Fruit fly (Drosophila melanogaster) whole organism, embryonic: ENCODE results near the gene zld.
A peak's percentile ranks its signal among the peaks of the same experiment; 100 is the strongest.

Experiments used
- BEAF-32 ChIP-seq: fragments of 200-800 bp; sonication (Bioruptor generic); optimal IDR thresholded peaks from 3 replicates; lab custom pipeline; 2017; ENCODE audit warnings: missing biosample characterization, missing genetic modification characterization, mild to moderate bottlenecking, moderate library complexity, missing genetic modification reagents
- CG10321 ChIP-seq: fragments of 200-800 bp; sonication (Bioruptor generic); IDR thresholded peaks from 2 replicates; pipeline ENCODE4 v1.3.6; 2022; ENCODE audit warnings: missing biosample characterization, missing genetic modification characterization
- CG10979 ChIP-seq: fragments of 200-800 bp; sonication (Bioruptor generic); optimal IDR thresholded peaks from 2 replicates; lab custom pipeline; 2018; ENCODE audit warnings: missing biosample characterization, mild to moderate bottlenecking, missing genetic modification characterization, moderate library complexity
- CG11456 ChIP-seq: fragments of 200-800 bp; sonication (Bioruptor generic); IDR thresholded peaks from 3 replicates; pipeline ENCODE4 v1.3.6; 2022; ENCODE audit warnings: missing biosample characterization, missing genetic modification characterization
- CG11723 ChIP-seq: fragments of 200-800 bp; sonication (Bioruptor generic); optimal IDR thresholded peaks from 2 replicates; lab custom pipeline; 2017; ENCODE audit warnings: missing biosample characterization, mild to moderate bottlenecking, missing genetic modification characterization
- CG12219 ChIP-seq: fragments of 200-800 bp; sonication (Bioruptor generic); optimal IDR thresholded peaks from 3 replicates; lab custom pipeline; 2018; ENCODE audit warnings: missing biosample characterization, mild to moderate bottlenecking, missing genetic modification characterization
- CG18262 ChIP-seq: fragments of 200-800 bp; optimal IDR thresholded peaks from 3 replicates; lab custom pipeline; 2019; ENCODE audit warnings: missing biosample characterization, mild to moderate bottlenecking, missing genetic modification characterization, moderate library complexity
- CG2116 ChIP-seq: fragments of 200-800 bp; sonication (Bioruptor generic); optimal IDR thresholded peaks from 3 replicates; lab custom pipeline; 2018; ENCODE audit warnings: missing biosample characterization, mild to moderate bottlenecking, missing genetic modification characterization
- CG2202 ChIP-seq: fragments of 200-800 bp; sonication (Bioruptor generic); optimal IDR thresholded peaks from 2 replicates; lab custom pipeline; 2018; ENCODE audit warnings: missing biosample characterization, mild to moderate bottlenecking, missing genetic modification characterization
- CG4617 ChIP-seq: fragments of 200-800 bp; sonication (Bioruptor generic); optimal IDR thresholded peaks from 3 replicates; lab custom pipeline; 2016; ENCODE audit warnings: missing biosample characterization, missing genetic modification characterization, borderline replicate concordance
- CG4820 ChIP-seq: fragments of 200-800 bp; sonication (Bioruptor generic); optimal IDR thresholded peaks from 3 replicates; lab custom pipeline; 2016; ENCODE audit warnings: missing biosample characterization, missing genetic modification characterization
- CG6175 ChIP-seq: fragments of 200-800 bp; sonication (Bioruptor generic); IDR thresholded peaks from 3 replicates; pipeline ENCODE4 v1.3.6; 2022; ENCODE audit warnings: missing biosample characterization, missing genetic modification characterization
- CG7745 ChIP-seq: fragments of 200-800 bp; sonication (Bioruptor generic); optimal IDR thresholded peaks from 2 replicates; lab custom pipeline; 2018; ENCODE audit warnings: missing biosample characterization, mild to moderate bottlenecking, missing genetic modification characterization, moderate library complexity
- CG9817 ChIP-seq: fragments of 200-800 bp; sonication (Bioruptor generic); optimal IDR thresholded peaks from 2 replicates; lab custom pipeline; 2018; ENCODE audit warnings: missing biosample characterization, mild to moderate bottlenecking, missing genetic modification characterization, moderate library complexity
- CTCF ChIP-seq: fragments of 200-800 bp; sonication (Bioruptor generic); optimal IDR thresholded peaks from 2 replicates; lab custom pipeline; 2017; ENCODE audit warnings: missing biosample characterization, mild to moderate bottlenecking, missing genetic modification characterization, moderate library complexity
- E2f2 ChIP-seq: fragments of 200-800 bp; sonication (Bioruptor generic); IDR thresholded peaks from 2 replicates; pipeline ENCODE4 v1.3.6; 2022; ENCODE audit warnings: missing biosample characterization, missing genetic modification characterization
- Hr39 ChIP-seq: fragments of >200 bp; optimal IDR thresholded peaks from 2 replicates; lab custom pipeline; 2017
- Hr51 ChIP-seq, 2 experiments: fragments of 200-800 bp; sonication (Bioruptor generic); optimal IDR thresholded peaks; 2 replicates in 1 of 2; 3 replicates in 1 of 2; lab custom pipeline; 2016 to 2018; ENCODE audit warnings: missing biosample characterization in 2 of 2, missing genetic modification characterization in 2 of 2, mild to moderate bottlenecking in 1 of 2, moderate library complexity in 1 of 2
- NFAT ChIP-seq: fragments of 200-800 bp; sonication (Bioruptor generic); IDR thresholded peaks from 2 replicates; pipeline ENCODE4 v1.3.6; 2022; ENCODE audit warnings: missing biosample characterization, missing genetic modification characterization
- Sin3A ChIP-seq: fragments of >200 bp; optimal IDR thresholded peaks from 2 replicates; lab custom pipeline; 2018
- Sry-β ChIP-seq: fragments of 200-800 bp; sonication (Bioruptor generic); optimal IDR thresholded peaks from 2 replicates; lab custom pipeline; 2018; ENCODE audit warnings: missing biosample characterization, mild to moderate bottlenecking, missing genetic modification characterization, moderate library complexity
- Vsx1 ChIP-seq: fragments of 200-800 bp; sonication (Bioruptor generic); optimal IDR thresholded peaks from 2 replicates; lab custom pipeline; 2017; ENCODE audit warnings: missing biosample characterization, mild to moderate bottlenecking, missing genetic modification characterization, missing genetic modification reagents
- ac ChIP-seq: fragments of 200-800 bp; sonication (Bioruptor generic); optimal IDR thresholded peaks from 3 replicates; lab custom pipeline; 2017; ENCODE audit warnings: missing biosample characterization, mild to moderate bottlenecking, missing genetic modification characterization
- bcd ChIP-seq: fragments of 200-800 bp; sonication (Bioruptor generic); optimal IDR thresholded peaks from 2 replicates; lab custom pipeline; 2017; ENCODE audit warnings: missing biosample characterization, mild to moderate bottlenecking, missing genetic modification characterization
- bowl ChIP-seq: fragments of 200-800 bp; sonication (Bioruptor generic); IDR thresholded peaks from 2 replicates; pipeline ENCODE4 v1.3.6; 2022; ENCODE audit warnings: missing biosample characterization, missing genetic modification characterization
- cad ChIP-seq: fragments of >200 bp; optimal IDR thresholded peaks from 2 replicates; lab custom pipeline; 2017; ENCODE audit warnings: missing biosample characterization, missing genetic modification characterization
- caup ChIP-seq: fragments of 200-800 bp; sonication (Bioruptor generic); optimal IDR thresholded peaks from 3 replicates; lab custom pipeline; 2017; ENCODE audit warnings: missing biosample characterization, mild to moderate bottlenecking, missing genetic modification characterization, moderate library complexity; ENCODE audit not compliant: severe bottlenecking
- chn ChIP-seq: fragments of 200-800 bp; sonication (Bioruptor generic); optimal IDR thresholded peaks from 2 replicates; lab custom pipeline; 2016; ENCODE audit warnings: missing biosample characterization, missing genetic modification characterization
- croc ChIP-seq: fragments of 200-800 bp; sonication (Bioruptor generic); conservative IDR thresholded peaks from 3 replicates; pipeline ENCODE4 v1.3.6; 2022; ENCODE audit warnings: missing biosample characterization, missing genetic modification characterization
- da ChIP-seq: fragments of 200-800 bp; sonication (Bioruptor generic); optimal IDR thresholded peaks from 2 replicates; lab custom pipeline; 2016; ENCODE audit warnings: missing biosample characterization, missing genetic modification characterization
- dmrt99B ChIP-seq: fragments of 200-800 bp; sonication (Bioruptor generic); optimal IDR thresholded peaks from 2 replicates; lab custom pipeline; 2018; ENCODE audit warnings: missing biosample characterization, mild to moderate bottlenecking, missing genetic modification characterization, moderate library complexity
- gcm ChIP-seq: fragments of 200-800 bp; sonication (Bioruptor generic); optimal IDR thresholded peaks from 2 replicates; lab custom pipeline; 2019; ENCODE audit warnings: missing biosample characterization, mild to moderate bottlenecking, missing genetic modification characterization, moderate library complexity
- grn ChIP-seq: fragments of 200-800 bp; sonication (Bioruptor generic); optimal IDR thresholded peaks from 3 replicates; lab custom pipeline; 2017; ENCODE audit warnings: missing biosample characterization, missing genetic modification characterization
- h ChIP-seq: fragments of >200 bp; optimal IDR thresholded peaks from 2 replicates; lab custom pipeline; 2017
- hth ChIP-seq: fragments of >200 bp; optimal IDR thresholded peaks from 2 replicates; lab custom pipeline; 2017; ENCODE audit warnings: inconsistent platforms
- kay ChIP-seq: fragments of 200-800 bp; sonication (Bioruptor generic); optimal IDR thresholded peaks from 2 replicates; lab custom pipeline; 2016; ENCODE audit warnings: missing biosample characterization, missing genetic modification characterization
- ken ChIP-seq: fragments of 200-800 bp; sonication (Bioruptor generic); IDR thresholded peaks from 3 replicates; pipeline ENCODE4 v1.3.6; 2022; ENCODE audit warnings: missing biosample characterization, missing genetic modification characterization
- mld ChIP-seq: fragments of 200-800 bp; sonication (Bioruptor generic); IDR thresholded peaks from 3 replicates; pipeline ENCODE4 v1.3.6; 2022; ENCODE audit warnings: missing biosample characterization, missing genetic modification characterization; ENCODE audit not compliant: partially characterized antibody
- nmo ChIP-seq: fragments of 200-800 bp; sonication (Bioruptor generic); optimal IDR thresholded peaks from 2 replicates; lab custom pipeline; 2018; ENCODE audit warnings: missing biosample characterization, mild to moderate bottlenecking, missing genetic modification characterization, moderate library complexity
- odd ChIP-seq: fragments of 200-800 bp; sonication (Bioruptor generic); optimal IDR thresholded peaks from 2 replicates; lab custom pipeline; 2017; ENCODE audit warnings: missing biosample characterization, mild to moderate bottlenecking, missing genetic modification characterization
- psq ChIP-seq: fragments of 200-800 bp; sonication (Bioruptor generic); optimal IDR thresholded peaks from 2 replicates; lab custom pipeline; 2017; ENCODE audit warnings: missing biosample characterization, missing genetic modification characterization
- run ChIP-seq: fragments of 200-800 bp; sonication (Bioruptor generic); optimal IDR thresholded peaks from 3 replicates; lab custom pipeline; 2018; ENCODE audit warnings: missing biosample characterization, mild to moderate bottlenecking, missing genetic modification characterization
- sd ChIP-seq: fragments of 200-800 bp; sonication (Bioruptor generic); optimal IDR thresholded peaks from 3 replicates; lab custom pipeline; 2018; ENCODE audit warnings: missing biosample characterization, mild to moderate bottlenecking, missing genetic modification characterization, moderate library complexity
- sens ChIP-seq: fragments of 200-800 bp; sonication (Bioruptor generic); peaks from one replicate; lab custom pipeline; 2016; ENCODE audit warnings: missing biosample characterization, missing genetic modification characterization
- sna ChIP-seq: fragments of 200-800 bp; sonication (Bioruptor generic); IDR thresholded peaks from 2 replicates; pipeline ENCODE4 v1.3.6; 2022; ENCODE audit warnings: missing biosample characterization, missing genetic modification characterization; ENCODE audit not compliant: partially characterized antibody
- ttk ChIP-seq: fragments of 200-800 bp; sonication (Bioruptor generic); IDR thresholded peaks from 2 replicates; pipeline ENCODE4 v2.1.2; 2022; ENCODE audit warnings: missing biosample characterization, missing genetic modification characterization
- twi ChIP-seq: fragments of 200-800 bp; optimal IDR thresholded peaks from 2 replicates; lab custom pipeline; 2019; ENCODE audit warnings: missing biosample characterization, mild to moderate bottlenecking, missing genetic modification characterization, moderate library complexity
- unc-4 ChIP-seq: fragments of 200-800 bp; sonication (Bioruptor generic); IDR thresholded peaks from 2 replicates; pipeline ENCODE4 v1.3.6; 2022; ENCODE audit warnings: missing biosample characterization, missing genetic modification characterization; ENCODE audit not compliant: partially characterized antibody
- z ChIP-seq: fragments of 200-800 bp; sonication (Bioruptor generic); IDR thresholded peaks from 3 replicates; pipeline ENCODE4 v1.3.6; 2022; ENCODE audit warnings: missing biosample characterization, missing genetic modification characterization
- zen2 ChIP-seq: fragments of 200-800 bp; sonication (Bioruptor generic); IDR thresholded peaks from 3 replicates; pipeline ENCODE4 v1.3.6; 2022; ENCODE audit warnings: missing biosample characterization, missing genetic modification characterization; ENCODE audit not compliant: partially characterized antibody
- zf30C ChIP-seq: fragments of 200-800 bp; sonication (Bioruptor generic); optimal IDR thresholded peaks from 3 replicates; lab custom pipeline; 2018; ENCODE audit warnings: missing biosample characterization, mild to moderate bottlenecking, missing genetic modification characterization

The zld gene

DNA sequence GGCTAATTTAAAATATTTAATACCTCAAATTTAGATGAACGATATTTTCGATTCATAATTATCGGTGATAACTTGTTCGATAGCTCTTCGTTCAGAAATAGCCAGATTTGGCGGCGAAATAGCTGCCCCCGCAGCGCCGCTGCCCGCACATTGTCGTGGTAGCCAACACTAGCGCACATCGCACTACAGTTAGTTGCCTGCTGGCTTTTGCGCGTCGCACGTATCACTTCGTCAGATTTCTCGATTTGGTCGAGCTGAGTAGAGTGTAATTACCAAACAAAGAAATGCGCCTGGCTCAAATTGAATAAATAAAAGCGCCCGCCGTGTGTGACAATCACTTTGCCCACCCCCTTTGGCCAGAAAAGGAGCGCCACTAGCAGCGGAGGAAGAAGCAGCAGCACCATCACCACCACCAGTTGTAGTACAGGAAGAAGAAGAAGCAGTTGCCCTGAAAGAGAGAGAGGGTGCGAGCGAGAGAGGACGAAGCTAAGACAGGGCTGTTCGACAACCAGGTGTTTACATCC lies 32.7 kb downstream of the zld start, which contains the start of gene Abcd3 (continued):
- TF ChIP-seq psq (no peak), Hr51 (GFP tag; optimal IDR thresholded peaks at IDR 0.05; lab: Kevin White, UChicago) (peak in 1 of 2 experiments; percentile 13), NFAT (GFP tag; lab: Robert Waterston, UW) (no peak; the same call in 1 of the 2 replicates), CG9817 (tag; lab: Kevin White, UChicago) (peak; percentile 5), CG18262 (tag; lab: Kevin White, UChicago) (peak; percentile 15), CG4617 (peak; percentile 36), odd (GFP tag; lab: Kevin White, UChicago) (peak; percentile 47), ttk (GFP tag; lab: Robert Waterston, UW) (no peak), CG12219 (GFP tag; lab: Kevin White, UChicago) (peak; percentile 11), CG2202 (tag; lab: Kevin White, UChicago) (peak; percentile 27), CG11456 (GFP tag; lab: Robert Waterston, UW) (0 out of 3 replicates have a peak, but pooled peaks have one; percentile 49), zf30C (peak; percentile 16), Sry-β (GFP tag; lab: Kevin White, UChicago) (peak; percentile 99), bowl (0 out of 2 replicates have a peak, but pooled peaks have one; percentile 21), dmrt99B (peak; percentile 25), CG10979 (tag; lab: Kevin White, UChicago) (peak; percentile 43), sens (peak; percentile 88), CG10321 (no peak), z (GFP tag; lab: Robert Waterston, UW) (0 out of 3 replicates have a peak, but pooled peaks have one; percentile 40), CTCF (peak; percentile 41), da (GFP tag; lab: Kevin White, UChicago) (peak; percentile 62), CG4820 (GFP tag; lab: Kevin White, UChicago) (no peak), Hr39 (lab: Kevin White, UChicago) (no peak), twi (tag; lab: Kevin White, UChicago) (peak; percentile 59), cad (GFP tag; lab: Kevin White, UChicago) (no peak), grn (GFP tag; lab: Kevin White, UChicago) (no peak), CG6175 (GFP tag; lab: Robert Waterston, UW) (0 out of 3 replicates have a peak, but pooled peaks have one; percentile 40), mld (GFP tag; lab: Robert Waterston, UW) (peak; percentile 60; the same call in 1 of the 3 replicates), zen2 (GFP tag; lab: Robert Waterston, UW) (peak; percentile 62), CG2116 (peak; percentile 56), caup (GFP tag; lab: Kevin White, UChicago) (peak; percentile 45), ac (GFP tag; lab: Kevin White, UChicago) (peak; percentile 66), ken (GFP tag; lab: Robert Waterston, UW) (peak; percentile 56; the same call in 1 of the 3 replicates), hth (no peak), E2f2 (peak; percentile 67), chn (GFP tag; lab: Kevin White, UChicago) (peak; percentile 57), sd (tag; lab: Kevin White, UChicago) (peak; percentile 53), kay (GFP tag; lab: Kevin White, UChicago) (no peak), sna (GFP tag; lab: Robert Waterston, UW) (peak; percentile 62), bcd (peak; percentile 12), nmo (GFP tag; lab: Kevin White, UChicago) (peak; percentile 27), CG7745 (no peak), croc (no peak), unc-4 (peak; percentile 71), h (lab: Kevin White, UChicago) (no peak), Vsx1 (no peak), gcm (GFP tag; lab: Kevin White, UChicago) (peak; percentile 56), CG11723 (peak; percentile 28), Sin3A (lab: Kevin White, UChicago) (peak; percentile 20), run (tag; lab: Kevin White, UChicago) (peak; percentile 2), BEAF-32 (GFP tag; lab: Kevin White, UChicago) (peak; percentile 58)
